Fruit fly (Drosophila melanogaster) whole organism, embryonic: Measurements from ENCODE around the gene Nsf2.

Experiments
- Blimp-1 ChIP-seq: fragments of 200-800 bp; sonication (Bioruptor generic); optimal IDR thresholded peaks from 3 replicates; lab custom pipeline; 2018; ENCODE audit warnings: missing biosample characterization, missing genetic modification characterization, mild to moderate bottlenecking, moderate library complexity, missing genetic modification reagents
- CG10267 ChIP-seq: fragments of 200-800 bp; sonication (Bioruptor generic); optimal IDR thresholded peaks from 2 replicates; lab custom pipeline; 2018; ENCODE audit warnings: missing biosample characterization, mild to moderate bottlenecking, missing genetic modification characterization, moderate library complexity
- CG10979 ChIP-seq: fragments of 200-800 bp; sonication (Bioruptor generic); optimal IDR thresholded peaks from 2 replicates; lab custom pipeline; 2018; ENCODE audit warnings: missing biosample characterization, mild to moderate bottlenecking, missing genetic modification characterization, moderate library complexity
- CG12391 ChIP-seq: fragments of 200-800 bp; sonication (Bioruptor generic); optimal IDR thresholded peaks from 3 replicates; lab custom pipeline; 2018; ENCODE audit warnings: missing biosample characterization, mild to moderate bottlenecking, missing genetic modification characterization, moderate library complexity
- CG14710 ChIP-seq: fragments of 200-800 bp; sonication (Bioruptor generic); optimal IDR thresholded peaks from 3 replicates; lab custom pipeline; 2019; ENCODE audit warnings: missing biosample characterization, mild to moderate bottlenecking, missing genetic modification characterization, moderate library complexity
- CG15269 ChIP-seq: fragments of 200-800 bp; sonication (Bioruptor generic); optimal IDR thresholded peaks from 2 replicates; lab custom pipeline; 2018; ENCODE audit warnings: missing biosample characterization, mild to moderate bottlenecking, missing genetic modification characterization, moderate library complexity
- CG15601 ChIP-seq: fragments of 200-800 bp; sonication (Bioruptor generic); optimal IDR thresholded peaks from 3 replicates; lab custom pipeline; 2019; ENCODE audit warnings: missing biosample characterization, mild to moderate bottlenecking, missing genetic modification characterization, moderate library complexity
- CG17328 ChIP-seq: fragments of 200-800 bp; sonication (Bioruptor generic); IDR thresholded peaks from 2 replicates; pipeline ENCODE4 v1.3.6; 2022; ENCODE audit warnings: missing biosample characterization, missing genetic modification characterization
- CG17361 ChIP-seq: fragments of 200-800 bp; sonication (Bioruptor generic); IDR thresholded peaks from 3 replicates; pipeline ENCODE4 v1.3.6; 2022; ENCODE audit warnings: missing biosample characterization, missing genetic modification characterization
- CG17802 ChIP-seq: fragments of 200-800 bp; sonication (Bioruptor generic); optimal IDR thresholded peaks from 2 replicates; lab custom pipeline; 2018; ENCODE audit warnings: missing biosample characterization, mild to moderate bottlenecking, missing genetic modification characterization, moderate library complexity
- CG2202 ChIP-seq: fragments of 200-800 bp; sonication (Bioruptor generic); optimal IDR thresholded peaks from 2 replicates; lab custom pipeline; 2018; ENCODE audit warnings: missing biosample characterization, mild to moderate bottlenecking, missing genetic modification characterization
- CG2712 ChIP-seq: fragments of 200-800 bp; optimal IDR thresholded peaks from 3 replicates; lab custom pipeline; 2019; ENCODE audit warnings: missing biosample characterization, mild to moderate bottlenecking, missing genetic modification characterization, moderate library complexity
- CG30403 ChIP-seq: fragments of 200-800 bp; sonication (Bioruptor generic); optimal IDR thresholded peaks from 3 replicates; lab custom pipeline; 2016; ENCODE audit warnings: missing biosample characterization, missing genetic modification characterization
- CG4424 ChIP-seq: fragments of 200-800 bp; sonication (Bioruptor generic); optimal IDR thresholded peaks from 3 replicates; lab custom pipeline; 2016; ENCODE audit warnings: missing biosample characterization, missing genetic modification characterization
- CG4820 ChIP-seq: fragments of 200-800 bp; sonication (Bioruptor generic); optimal IDR thresholded peaks from 3 replicates; lab custom pipeline; 2016; ENCODE audit warnings: missing biosample characterization, missing genetic modification characterization
- CG6654 ChIP-seq: fragments of 200-800 bp; sonication (Bioruptor generic); optimal IDR thresholded peaks from 2 replicates; lab custom pipeline; 2017; ENCODE audit warnings: missing biosample characterization, mild to moderate bottlenecking, missing genetic modification characterization
- CG7372 ChIP-seq: fragments of 200-800 bp; sonication (Bioruptor generic); IDR thresholded peaks from 2 replicates; pipeline ENCODE4 v1.3.6; 2022; ENCODE audit warnings: missing biosample characterization, missing genetic modification characterization
- CG7786 ChIP-seq: fragments of 200-800 bp; sonication (Bioruptor generic); optimal IDR thresholded peaks from 2 replicates; lab custom pipeline; 2016; ENCODE audit warnings: missing biosample characterization, missing genetic modification characterization
- CG7839 ChIP-seq: fragments of 200-800 bp; sonication (Bioruptor generic); optimal IDR thresholded peaks from 3 replicates; lab custom pipeline; 2018; ENCODE audit warnings: missing biosample characterization, mild to moderate bottlenecking, missing genetic modification characterization, moderate library complexity
- CG8281 ChIP-seq: fragments of 200-800 bp; sonication (Bioruptor generic); optimal IDR thresholded peaks from 2 replicates; lab custom pipeline; 2018; ENCODE audit warnings: missing biosample characterization, mild to moderate bottlenecking, missing genetic modification characterization, moderate library complexity
- CG8388 ChIP-seq: fragments of 200-800 bp; sonication (Bioruptor generic); optimal IDR thresholded peaks from 2 replicates; lab custom pipeline; 2019; ENCODE audit warnings: missing biosample characterization, mild to moderate bottlenecking, missing genetic modification characterization, moderate library complexity
- CG8924 ChIP-seq: fragments of 200-800 bp; optimal IDR thresholded peaks from 3 replicates; lab custom pipeline; 2019; ENCODE audit warnings: missing biosample characterization, mild to moderate bottlenecking, missing genetic modification characterization, moderate library complexity
- CG9437 ChIP-seq: fragments of 200-800 bp; sonication (Bioruptor generic); optimal IDR thresholded peaks from 2 replicates; lab custom pipeline; 2018; ENCODE audit warnings: missing biosample characterization, mild to moderate bottlenecking, missing genetic modification characterization
- CkIIα-i1 ChIP-seq: fragments of 200-800 bp; sonication (Bioruptor generic); IDR thresholded peaks from 2 replicates; pipeline ENCODE4 v1.3.6; 2022; ENCODE audit warnings: missing biosample characterization, missing genetic modification characterization
- D ChIP-seq, 2 experiments: fragments of 200-800 bp in 1 of 2; fragments of >200 bp in 1 of 2; sonication (Bioruptor generic) in 1 of 2; optimal IDR thresholded peaks; 2 replicates in 1 of 2; 3 replicates in 1 of 2; lab custom pipeline; 2017; ENCODE audit warnings: mild to moderate bottlenecking in 1 of 2, missing biosample characterization in 1 of 2, missing genetic modification characterization in 1 of 2, missing genetic modification reagents in 1 of 2
- Deaf1 ChIP-seq: fragments of 200-800 bp; optimal IDR thresholded peaks from 3 replicates; lab custom pipeline; 2019; ENCODE audit warnings: missing biosample characterization, mild to moderate bottlenecking, missing genetic modification characterization, moderate library complexity
- E2f2 ChIP-seq: fragments of 200-800 bp; sonication (Bioruptor generic); IDR thresholded peaks from 2 replicates; pipeline ENCODE4 v1.3.6; 2022; ENCODE audit warnings: missing biosample characterization, missing genetic modification characterization
- Eip74EF ChIP-seq, 2 experiments: fragments of 200-800 bp in 1 of 2; fragments of >200 bp in 1 of 2; sonication (Bioruptor generic) in 1 of 2; optimal IDR thresholded peaks; 2 replicates each; lab custom pipeline; 2017 to 2019; ENCODE audit warnings: missing biosample characterization in 2 of 2, missing genetic modification characterization in 2 of 2, mild to moderate bottlenecking in 1 of 2, moderate library complexity in 1 of 2
- HLH54F ChIP-seq: fragments of 200-800 bp; sonication (Bioruptor generic); optimal IDR thresholded peaks from 3 replicates; lab custom pipeline; 2016; ENCODE audit warnings: missing biosample characterization, missing genetic modification characterization
- Hr3 ChIP-seq: fragments of 200-800 bp; sonication (Bioruptor generic); optimal IDR thresholded peaks from 3 replicates; lab custom pipeline; 2016; ENCODE audit warnings: missing biosample characterization, missing genetic modification characterization
- Jarid2 ChIP-seq: fragments of 200-800 bp; sonication (Bioruptor generic); optimal IDR thresholded peaks from 3 replicates; lab custom pipeline; 2017; ENCODE audit warnings: mild to moderate bottlenecking, missing biosample characterization, missing genetic modification reagents, missing genetic modification characterization
- Mes4 ChIP-seq: fragments of 200-800 bp; sonication (Bioruptor generic); optimal IDR thresholded peaks from 2 replicates; lab custom pipeline; 2016; ENCODE audit warnings: missing biosample characterization, missing genetic modification characterization
- Oaz ChIP-seq: fragments of 200-800 bp; sonication (Bioruptor generic); IDR thresholded peaks from 2 replicates; pipeline ENCODE4 v1.3.6; 2022; ENCODE audit warnings: missing biosample characterization, missing genetic modification characterization
- PHDP ChIP-seq: fragments of 200-800 bp; sonication (Bioruptor generic); optimal IDR thresholded peaks from 3 replicates; lab custom pipeline; 2018; ENCODE audit warnings: missing biosample characterization, mild to moderate bottlenecking, missing genetic modification characterization, moderate library complexity
- Poxn ChIP-seq: fragments of 200-800 bp; sonication (Bioruptor generic); IDR thresholded peaks from 2 replicates; pipeline ENCODE4 v1.3.6; 2022; ENCODE audit warnings: missing biosample characterization, missing genetic modification characterization
- Sox100B ChIP-seq: fragments of 200-800 bp; sonication (Bioruptor generic); optimal IDR thresholded peaks from 3 replicates; lab custom pipeline; 2018; ENCODE audit warnings: missing biosample characterization, mild to moderate bottlenecking, missing genetic modification characterization
- Spps ChIP-seq: fragments of 200-800 bp; sonication (Bioruptor generic); optimal IDR thresholded peaks from 2 replicates; lab custom pipeline; 2018; ENCODE audit warnings: missing biosample characterization, mild to moderate bottlenecking, missing genetic modification characterization
- chm ChIP-seq: fragments of 200-800 bp; sonication (Bioruptor generic); IDR thresholded peaks from 2 replicates; pipeline ENCODE4 v1.3.6; 2022; ENCODE audit warnings: missing biosample characterization, missing genetic modification characterization
- ci ChIP-seq: fragments of 200-800 bp; sonication (Bioruptor generic); IDR thresholded peaks from 3 replicates; pipeline ENCODE4 v1.3.6; 2022; ENCODE audit warnings: missing biosample characterization, missing genetic modification characterization
- dmrt11E ChIP-seq: fragments of 200-800 bp; sonication (Bioruptor generic); optimal IDR thresholded peaks from 3 replicates; lab custom pipeline; 2018; ENCODE audit warnings: missing biosample characterization, mild to moderate bottlenecking, missing genetic modification characterization, moderate library complexity
- fd96Cb ChIP-seq: fragments of 200-800 bp; sonication (Bioruptor generic); optimal IDR thresholded peaks from 2 replicates; lab custom pipeline; 2018; ENCODE audit warnings: missing biosample characterization, mild to moderate bottlenecking, missing genetic modification characterization, moderate library complexity
- gem ChIP-seq: fragments of 200-800 bp; sonication (Bioruptor generic); optimal IDR thresholded peaks from 2 replicates; lab custom pipeline; 2019; ENCODE audit warnings: missing biosample characterization, mild to moderate bottlenecking, missing genetic modification characterization, moderate library complexity
- gsb-n ChIP-seq: fragments of 200-800 bp; sonication (Bioruptor generic); optimal IDR thresholded peaks from 3 replicates; lab custom pipeline; 2018; ENCODE audit warnings: missing biosample characterization, mild to moderate bottlenecking, missing genetic modification characterization
- jing ChIP-seq: fragments of 200-800 bp; sonication (Bioruptor generic); optimal IDR thresholded peaks from 2 replicates; lab custom pipeline; 2018; ENCODE audit warnings: missing biosample characterization, mild to moderate bottlenecking, missing genetic modification characterization
- kni ChIP-seq: fragments of 200-800 bp; sonication (Bioruptor generic); optimal IDR thresholded peaks from 3 replicates; lab custom pipeline; 2017; ENCODE audit warnings: mild to moderate bottlenecking, missing biosample characterization, missing genetic modification reagents, missing genetic modification characterization
- org-1 ChIP-seq: fragments of 200-800 bp; sonication (Bioruptor generic); optimal IDR thresholded peaks from 2 replicates; lab custom pipeline; 2017; ENCODE audit warnings: missing biosample characterization, missing genetic modification characterization
- salm ChIP-seq: fragments of 200-800 bp; sonication (Bioruptor generic); optimal IDR thresholded peaks from 2 replicates; lab custom pipeline; 2018; ENCODE audit warnings: missing biosample characterization, mild to moderate bottlenecking, missing genetic modification characterization
- ssp ChIP-seq: fragments of 200-800 bp; sonication (Bioruptor generic); IDR thresholded peaks from 2 replicates; pipeline ENCODE4 v1.3.6; 2022; ENCODE audit warnings: missing biosample characterization, missing genetic modification characterization
- twi ChIP-seq: fragments of 200-800 bp; optimal IDR thresholded peaks from 2 replicates; lab custom pipeline; 2019; ENCODE audit warnings: missing biosample characterization, mild to moderate bottlenecking, missing genetic modification characterization, moderate library complexity
- unpg ChIP-seq: fragments of 200-800 bp; sonication (Bioruptor generic); optimal IDR thresholded peaks from 3 replicates; lab custom pipeline; 2018; ENCODE audit warnings: missing biosample characterization, mild to moderate bottlenecking, missing genetic modification characterization, moderate library complexity

Nsf2 gene

DNA sequence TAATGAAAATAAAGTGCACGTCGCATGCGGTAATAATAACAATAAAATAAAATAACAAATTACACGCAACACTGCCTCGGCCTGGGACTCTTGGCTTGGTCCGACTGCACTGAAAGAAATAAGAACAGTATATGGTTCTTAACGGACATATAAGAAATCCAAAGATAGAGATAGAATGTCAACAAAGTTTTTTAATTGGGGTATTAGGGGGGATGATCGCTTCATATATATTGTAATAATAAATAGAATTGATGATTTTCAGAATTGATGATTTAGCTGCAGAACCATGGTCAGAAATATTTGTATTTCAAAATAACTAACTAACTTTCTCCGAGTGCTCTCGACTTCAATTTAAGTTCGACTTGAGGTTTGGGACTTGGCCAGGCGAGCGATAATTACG, 41.7 kb downstream of the Nsf2 start (continued):
- TF ChIP-seq CG15269 (tag; lab: Kevin White, UChicago) (no peak), kni (GFP tag; lab: Kevin White, UChicago) (peak; percentile 3), CG2712 (tag; lab: Kevin White, UChicago) (peak; percentile 71), CG17361 (GFP tag; lab: Robert Waterston, UW) (peak; percentile 57), CG15601 (tag; lab: Kevin White, UChicago) (peak; percentile 67), CG17802 (tag; lab: Kevin White, UChicago) (peak; percentile 2), org-1 (GFP tag; lab: Kevin White, UChicago) (no peak), Sox100B (GFP tag; lab: Kevin White, UChicago) (peak; percentile 33), CG10267 (tag; lab: Kevin White, UChicago) (peak; percentile 39), ci (GFP tag; lab: Robert Waterston, UW) (0 out of 3 replicates have a peak, but pooled peaks have one; percentile 9), CG9437 (GFP tag; lab: Kevin White, UChicago) (no peak), twi (no peak), CG6654 (GFP tag; lab: Kevin White, UChicago) (no peak), CG8924 (tag; lab: Kevin White, UChicago) (peak; percentile 34), CG4820 (GFP tag; lab: Kevin White, UChicago) (peak; percentile 2), CG14710 (tag; lab: Kevin White, UChicago) (peak; percentile 60), HLH54F (GFP tag; lab: Kevin White, UChicago) (no peak), CkIIα-i1 (no peak), CG8388 (GFP tag; lab: Kevin White, UChicago) (peak; percentile 47), CG17328 (GFP tag; lab: Robert Waterston, UW) (peak; percentile 24; the same call in 1 of the 2 replicates), CG7839 (tag; lab: Kevin White, UChicago) (peak; percentile 30), salm (tag; lab: Kevin White, UChicago) (no peak), CG7372 (GFP tag; lab: Robert Waterston, UW) (no peak), chm (GFP tag; lab: Robert Waterston, UW) (no peak), Deaf1 (tag; lab: Kevin White, UChicago) (no peak), jing (GFP tag; lab: Kevin White, UChicago) (peak; percentile 8), ssp (GFP tag; lab: Robert Waterston, UW) (no peak), fd96Cb (peak; percentile 38), CG2202 (tag; lab: Kevin White, UChicago) (peak; percentile 8), Spps (tag; lab: Kevin White, UChicago) (peak; percentile 8), E2f2 (GFP tag; lab: Robert Waterston, UW) (no peak), Eip74EF (GFP tag; optimal IDR thresholded peaks at IDR 0.05; lab: Kevin White, UChicago) (no peak), dmrt11E (tag; lab: Kevin White, UChicago) (peak; percentile 52), unpg (peak; percentile 32), CG8281 (tag; lab: Kevin White, UChicago) (no peak), CG4424 (GFP tag; lab: Kevin White, UChicago) (peak; percentile 11), Hr3 (GFP tag; lab: Kevin White, UChicago) (peak; percentile 13), D (optimal IDR thresholded peaks at IDR 0.05; lab: Kevin White, UChicago) (no peak), D (GFP tag; optimal IDR thresholded peaks at IDR 0.05; lab: Kevin White, UChicago) (peak; percentile 48), PHDP (tag; lab: Kevin White, UChicago) (peak; percentile 39), Poxn (GFP tag; lab: Robert Waterston, UW) (no peak), Blimp-1 (GFP tag; lab: Kevin White, UChicago) (peak; percentile 59), Mes4 (GFP tag; lab: Kevin White, UChicago) (no peak), CG30403 (GFP tag; lab: Kevin White, UChicago) (peak; percentile 32), CG12391 (tag; lab: Kevin White, UChicago) (peak; percentile 40), gsb-n (tag; lab: Kevin White, UChicago) (peak; percentile 29), CG7786 (no peak), gem (tag; lab: Kevin White, UChicago) (peak; percentile 69), Jarid2 (GFP tag; lab: Kevin White, UChicago) (peak; percentile 12), CG10979 (tag; lab: Kevin White, UChicago) (peak; percentile 76), Oaz (GFP tag; lab: Robert Waterston, UW) (no peak)
